Fruit fly (Drosophila melanogaster) whole organism, embryonic: ENCODE results near the gene Ets97D.

Source experiments
- Aef1 ChIP-seq: fragments of 200-800 bp; sonication (Bioruptor generic); IDR thresholded peaks from 3 replicates; pipeline ENCODE4 v1.3.6; 2022; ENCODE audit warnings: missing biosample characterization, missing genetic modification characterization
- B-H2 ChIP-seq: fragments of 200-800 bp; sonication (Bioruptor generic); optimal IDR thresholded peaks from 2 replicates; lab custom pipeline; 2018; ENCODE audit warnings: missing biosample characterization, mild to moderate bottlenecking, missing genetic modification characterization
- CG10209 ChIP-seq: fragments of 200-800 bp; sonication (Bioruptor generic); optimal IDR thresholded peaks from 3 replicates; lab custom pipeline; 2017; ENCODE audit warnings: missing biosample characterization, mild to moderate bottlenecking, missing genetic modification characterization, missing genetic modification reagents
- CG10543 ChIP-seq: fragments of 200-800 bp; sonication (Bioruptor generic); optimal IDR thresholded peaks from 3 replicates; lab custom pipeline; 2017; ENCODE audit warnings: missing biosample characterization, mild to moderate bottlenecking, missing genetic modification characterization, moderate library complexity
- CG11560 ChIP-seq: fragments of 200-800 bp; sonication (Bioruptor generic); IDR thresholded peaks from 3 replicates; pipeline ENCODE4 v1.3.6; 2022; ENCODE audit warnings: missing biosample characterization, missing genetic modification characterization
- CG11696 ChIP-seq: fragments of 200-800 bp; sonication (Bioruptor generic); IDR thresholded peaks from 2 replicates; pipeline ENCODE4 v1.3.6; 2022; ENCODE audit warnings: missing biosample characterization, missing genetic modification characterization
- CG12071 ChIP-seq: fragments of 200-800 bp; sonication (Bioruptor generic); optimal IDR thresholded peaks from 3 replicates; lab custom pipeline; 2018; ENCODE audit warnings: missing biosample characterization, mild to moderate bottlenecking, missing genetic modification characterization
- CG15269 ChIP-seq: fragments of 200-800 bp; sonication (Bioruptor generic); optimal IDR thresholded peaks from 2 replicates; lab custom pipeline; 2018; ENCODE audit warnings: missing biosample characterization, mild to moderate bottlenecking, missing genetic modification characterization, moderate library complexity
- CG17359 ChIP-seq: fragments of 200-800 bp; sonication (Bioruptor generic); optimal IDR thresholded peaks from 3 replicates; lab custom pipeline; 2018; ENCODE audit warnings: missing biosample characterization, mild to moderate bottlenecking, missing genetic modification characterization, moderate library complexity
- CG17568 ChIP-seq: fragments of 200-800 bp; sonication (Bioruptor generic); optimal IDR thresholded peaks from 2 replicates; lab custom pipeline; 2018; ENCODE audit warnings: missing biosample characterization, mild to moderate bottlenecking, missing genetic modification characterization, moderate library complexity
- CG18262 ChIP-seq: fragments of 200-800 bp; optimal IDR thresholded peaks from 3 replicates; lab custom pipeline; 2019; ENCODE audit warnings: missing biosample characterization, mild to moderate bottlenecking, missing genetic modification characterization, moderate library complexity
- CG34376 ChIP-seq: fragments of 200-800 bp; sonication (Bioruptor generic); optimal IDR thresholded peaks from 2 replicates; lab custom pipeline; 2018; ENCODE audit warnings: missing biosample characterization, mild to moderate bottlenecking, missing genetic modification characterization
- CG3726 ChIP-seq: fragments of 200-800 bp; sonication (Bioruptor generic); IDR thresholded peaks from 3 replicates; pipeline ENCODE4, ENCODE4 v1.3.6; 2022; ENCODE audit warnings: missing biosample characterization, missing genetic modification characterization
- CG43689 ChIP-seq: fragments of 200-800 bp; sonication (Bioruptor generic); IDR thresholded peaks from 2 replicates; pipeline ENCODE4 v1.3.6; 2022; ENCODE audit warnings: missing biosample characterization, missing genetic modification characterization
- CG5953 ChIP-seq: fragments of 200-800 bp; sonication (Bioruptor generic); IDR thresholded peaks from 2 replicates; pipeline ENCODE4 v1.3.6; 2022; ENCODE audit warnings: missing biosample characterization, missing genetic modification characterization
- CG6254 ChIP-seq: fragments of 200-800 bp; sonication (Bioruptor generic); optimal IDR thresholded peaks from 3 replicates; lab custom pipeline; 2017; ENCODE audit warnings: mild to moderate bottlenecking, missing biosample characterization, missing genetic modification reagents, missing genetic modification characterization
- CG7963 ChIP-seq: fragments of 200-800 bp; sonication (Bioruptor generic); IDR thresholded peaks from 3 replicates; pipeline ENCODE4 v1.3.6; 2022; ENCODE audit warnings: missing biosample characterization, missing genetic modification characterization; ENCODE audit not compliant: partially characterized antibody
- CG8359 ChIP-seq: fragments of 200-800 bp; sonication (Bioruptor generic); optimal IDR thresholded peaks from 2 replicates; lab custom pipeline; 2017; ENCODE audit warnings: missing biosample characterization, mild to moderate bottlenecking, missing genetic modification characterization, borderline replicate concordance
- CG9437 ChIP-seq: fragments of 200-800 bp; sonication (Bioruptor generic); optimal IDR thresholded peaks from 2 replicates; lab custom pipeline; 2018; ENCODE audit warnings: missing biosample characterization, mild to moderate bottlenecking, missing genetic modification characterization
- CG9932 ChIP-seq: fragments of 200-800 bp; sonication (Bioruptor generic); IDR thresholded peaks from 2 replicates; pipeline ENCODE4 v1.3.6; 2022; ENCODE audit warnings: missing biosample characterization, missing genetic modification characterization
- CHES-1-like ChIP-seq: fragments of 200-800 bp; sonication (Bioruptor generic); optimal IDR thresholded peaks from 2 replicates; lab custom pipeline; 2016; ENCODE audit warnings: missing biosample characterization, missing genetic modification characterization
- Dad ChIP-seq: fragments of 200-800 bp; sonication (Bioruptor generic); optimal IDR thresholded peaks from 3 replicates; lab custom pipeline; 2016; ENCODE audit warnings: missing biosample characterization, missing genetic modification characterization
- Fer1 ChIP-seq: fragments of 200-800 bp; sonication (Bioruptor generic); optimal IDR thresholded peaks from 2 replicates; lab custom pipeline; 2017; ENCODE audit warnings: missing biosample characterization, mild to moderate bottlenecking, missing genetic modification characterization
- GATAe ChIP-seq: fragments of 200-800 bp; sonication (Bioruptor generic); conservative IDR thresholded peaks from 2 replicates; pipeline ENCODE4 v1.3.6; 2022; ENCODE audit warnings: missing biosample characterization, missing genetic modification characterization
- Max ChIP-seq: fragments of 200-800 bp; sonication (Bioruptor generic); optimal IDR thresholded peaks from 2 replicates; lab custom pipeline; 2016; ENCODE audit warnings: missing biosample characterization, mild to moderate bottlenecking, missing genetic modification characterization
- Med ChIP-seq: fragments of 200-800 bp; sonication (Bioruptor generic); peaks from one replicate; lab custom pipeline; 2016; ENCODE audit warnings: missing biosample characterization, missing genetic modification characterization, mild to moderate bottlenecking, inconsistent platforms, moderate library complexity
- Pdp1 ChIP-seq, 2 experiments: fragments of 200-800 bp; sonication (Bioruptor generic); optimal IDR thresholded peaks; 3 replicates each; lab custom pipeline; 2016; ENCODE audit warnings: missing biosample characterization in 2 of 2, missing genetic modification characterization in 2 of 2, mild to moderate bottlenecking in 1 of 2, moderate library complexity in 1 of 2
- Scr ChIP-seq: fragments of 200-800 bp; sonication (Bioruptor generic); IDR thresholded peaks from 2 replicates; pipeline ENCODE4 v1.3.6; 2022; ENCODE audit warnings: missing biosample characterization, missing genetic modification characterization; ENCODE audit not compliant: partially characterized antibody
- aop ChIP-seq: fragments of 200-800 bp; sonication (Bioruptor generic); IDR thresholded peaks from 2 replicates; pipeline ENCODE4 v1.3.6; 2022; ENCODE audit warnings: missing biosample characterization, missing genetic modification characterization
- bowl ChIP-seq: fragments of 200-800 bp; sonication (Bioruptor generic); IDR thresholded peaks from 2 replicates; pipeline ENCODE4 v1.3.6; 2022; ENCODE audit warnings: missing biosample characterization, missing genetic modification characterization
- btn ChIP-seq: fragments of 200-800 bp; sonication (Bioruptor generic); optimal IDR thresholded peaks from 2 replicates; lab custom pipeline; 2016; ENCODE audit warnings: missing biosample characterization, missing genetic modification characterization
- corto ChIP-seq: fragments of 200-800 bp; sonication (Bioruptor generic); optimal IDR thresholded peaks from 2 replicates; lab custom pipeline; 2016; ENCODE audit warnings: missing biosample characterization, mild to moderate bottlenecking, missing genetic modification characterization, moderate library complexity
- crol ChIP-seq: fragments of 200-800 bp; sonication (Bioruptor generic); IDR thresholded peaks from 2 replicates; pipeline ENCODE4 v1.3.6; 2022; ENCODE audit warnings: missing biosample characterization, missing genetic modification characterization
- emc ChIP-seq: fragments of 200-800 bp; sonication (Bioruptor generic); optimal IDR thresholded peaks from 2 replicates; lab custom pipeline; 2016; ENCODE audit warnings: missing biosample characterization, missing genetic modification characterization
- esg ChIP-seq: fragments of 200-800 bp; sonication (Bioruptor generic); conservative IDR thresholded peaks from 2 replicates; pipeline ENCODE4 v1.3.6; 2022; ENCODE audit warnings: missing biosample characterization, missing genetic modification characterization
- gcm ChIP-seq: fragments of 200-800 bp; sonication (Bioruptor generic); optimal IDR thresholded peaks from 2 replicates; lab custom pipeline; 2019; ENCODE audit warnings: missing biosample characterization, mild to moderate bottlenecking, missing genetic modification characterization, moderate library complexity
- gsb-n ChIP-seq: fragments of 200-800 bp; sonication (Bioruptor generic); optimal IDR thresholded peaks from 3 replicates; lab custom pipeline; 2018; ENCODE audit warnings: missing biosample characterization, mild to moderate bottlenecking, missing genetic modification characterization
- kni ChIP-seq: fragments of 200-800 bp; sonication (Bioruptor generic); optimal IDR thresholded peaks from 3 replicates; lab custom pipeline; 2017; ENCODE audit warnings: mild to moderate bottlenecking, missing biosample characterization, missing genetic modification reagents, missing genetic modification characterization
- knrl ChIP-seq: fragments of 200-800 bp; sonication (Bioruptor generic); IDR thresholded peaks from 3 replicates; pipeline ENCODE4 v1.3.6; 2022; ENCODE audit warnings: missing biosample characterization, missing genetic modification characterization; ENCODE audit not compliant: partially characterized antibody
- otp ChIP-seq: fragments of 200-800 bp; sonication (Bioruptor generic); IDR thresholded peaks from 3 replicates; pipeline ENCODE4, ENCODE4 v1.3.6; 2022; ENCODE audit warnings: missing biosample characterization, missing genetic modification characterization
- pan ChIP-seq, 4 experiments: fragments of >200 bp in 3 of 4; fragments of 200-800 bp in 1 of 4; sonication (Bioruptor generic) in 1 of 4; optimal IDR thresholded peaks in 3 of 4; IDR thresholded peaks in 1 of 4; 2 replicates each; pipeline versions ENCODE4 v1.3.6 to Lab custom; 2017 to 2022; ENCODE audit warnings: missing biosample characterization in 2 of 4, missing genetic modification characterization in 2 of 4, mixed read lengths in 1 of 4
- pnt ChIP-seq: fragments of 200-800 bp; sonication (Bioruptor generic); optimal IDR thresholded peaks from 3 replicates; lab custom pipeline; 2016; ENCODE audit warnings: missing biosample characterization, missing genetic modification characterization
- schlank ChIP-seq: fragments of 200-800 bp; sonication (Bioruptor generic); optimal IDR thresholded peaks from 2 replicates; lab custom pipeline; 2018; ENCODE audit warnings: missing biosample characterization, mild to moderate bottlenecking, missing genetic modification characterization
- shn ChIP-seq: fragments of 200-800 bp; sonication (Bioruptor generic); optimal IDR thresholded peaks from 3 replicates; lab custom pipeline; 2016; ENCODE audit warnings: missing biosample characterization, missing genetic modification characterization
- so ChIP-seq: fragments of 200-800 bp; sonication (Bioruptor generic); IDR thresholded peaks from 3 replicates; pipeline ENCODE4 v1.3.6; 2022; ENCODE audit warnings: missing biosample characterization, missing genetic modification characterization
- sob ChIP-seq: fragments of 200-800 bp; sonication (Bioruptor generic); IDR thresholded peaks from 2 replicates; pipeline ENCODE4 v1.3.6; 2022; ENCODE audit warnings: missing biosample characterization, missing genetic modification characterization
- sug ChIP-seq: fragments of 200-800 bp; optimal IDR thresholded peaks from 2 replicates; lab custom pipeline; 2019; ENCODE audit warnings: missing biosample characterization, mild to moderate bottlenecking, missing genetic modification characterization, moderate library complexity
- tna ChIP-seq: fragments of 200-800 bp; sonication (Bioruptor generic); IDR thresholded peaks from 2 replicates; pipeline ENCODE4 v1.3.6; 2022; ENCODE audit warnings: missing biosample characterization, missing genetic modification characterization; ENCODE audit not compliant: partially characterized antibody
- z ChIP-seq: fragments of 200-800 bp; sonication (Bioruptor generic); IDR thresholded peaks from 3 replicates; pipeline ENCODE4 v1.3.6; 2022; ENCODE audit warnings: missing biosample characterization, missing genetic modification characterization

Gene Ets97D

DNA sequence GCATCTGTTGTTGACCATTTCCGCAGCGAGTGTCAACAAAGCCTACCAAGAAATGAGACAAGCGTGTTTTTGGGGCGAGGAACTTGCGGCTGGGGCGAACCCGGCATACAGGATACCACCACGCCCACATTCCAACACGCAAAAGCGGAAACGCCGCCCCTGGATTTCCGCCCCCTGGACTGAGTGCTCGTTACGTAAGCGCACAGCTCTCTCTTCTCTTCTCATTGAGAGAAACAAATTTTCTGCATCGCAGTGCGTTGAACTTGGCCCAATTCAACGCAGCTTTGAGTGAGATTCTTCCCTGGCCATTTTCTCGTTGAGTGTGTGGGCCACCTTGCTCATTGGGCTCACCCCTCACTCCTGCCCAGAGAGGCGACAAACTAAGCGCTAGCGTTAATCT, 47.8 kb upstream of the Ets97D start:
- no peak for TF ChIP-seq CG15269
- TF ChIP-seq GATAe (GFP tag; lab: Robert Waterston, UW) = no peak
- TF ChIP-seq Dad (GFP tag; lab: Kevin White, UChicago) = peak; percentile 33
- no peak for TF ChIP-seq CG6254 (GFP tag; lab: Kevin White, UChicago)
- peak; percentile 30; the same call in 1 of the 2 replicates for TF ChIP-seq crol (GFP tag; lab: Robert Waterston, UW)
- no peak for TF ChIP-seq Aef1
- no peak for TF ChIP-seq so (GFP tag; lab: Robert Waterston, UW)
- TF ChIP-seq schlank (tag; lab: Kevin White, UChicago) = no peak
- no peak for TF ChIP-seq CG17359 (tag; lab: Kevin White, UChicago)
- TF ChIP-seq CHES-1-like (GFP tag; lab: Kevin White, UChicago) = no peak
- TF ChIP-seq bowl (GFP tag; lab: Robert Waterston, UW) = no peak
- no peak for TF ChIP-seq sob (GFP tag; lab: Robert Waterston, UW)
- no peak for TF ChIP-seq emc (GFP tag; lab: Kevin White, UChicago)
- no peak for TF ChIP-seq CG7963 (GFP tag; lab: Robert Waterston, UW)
- no peak for TF ChIP-seq pan (optimal IDR thresholded peaks at IDR 0.05; lab: Kevin White, UChicago)
- TF ChIP-seq pan (GFP tag; optimal IDR thresholded peaks at IDR 0.05 in 1 of 2, IDR thresholded peaks at IDR 0.05 in 1 of 2) = peak in 1 of 2 experiments; percentile 10
- peak; percentile 0 for TF ChIP-seq CG34376 (GFP tag; lab: Kevin White, UChicago)
- no peak for TF ChIP-seq CG43689 (GFP tag; lab: Robert Waterston, UW)
- TF ChIP-seq CG10543 (GFP tag; lab: Kevin White, UChicago) = peak; percentile 11
- 0 out of 3 replicates have a peak, but pooled peaks have one; percentile 13 for TF ChIP-seq knrl (GFP tag; lab: Robert Waterston, UW)
- TF ChIP-seq sug (tag; lab: Kevin White, UChicago) = no peak
- TF ChIP-seq corto (GFP tag; lab: Kevin White, UChicago) = no peak
- no peak for TF ChIP-seq CG9437 (GFP tag; lab: Kevin White, UChicago)
- no peak for TF ChIP-seq gsb-n (tag; lab: Kevin White, UChicago)
- TF ChIP-seq Fer1 (GFP tag; lab: Kevin White, UChicago) = peak; percentile 27
- no peak for TF ChIP-seq CG18262 (tag; lab: Kevin White, UChicago)
- TF ChIP-seq Med (GFP tag; lab: Kevin White, UChicago) = peak; percentile 28
- no peak for TF ChIP-seq aop (GFP tag; lab: Robert Waterston, UW)
- TF ChIP-seq otp (GFP tag; lab: Robert Waterston, UW) = 0 out of 3 replicates have a peak, but pooled peaks have one; percentile 37
- no peak for TF ChIP-seq B-H2 (GFP tag; lab: Kevin White, UChicago)
- no peak for TF ChIP-seq CG8359 (GFP tag; lab: Kevin White, UChicago)
- TF ChIP-seq pnt (GFP tag; lab: Kevin White, UChicago) = no peak
- TF ChIP-seq z = peak; percentile 95
- TF ChIP-seq kni (GFP tag; lab: Kevin White, UChicago) = no peak
- TF ChIP-seq tna = peak; percentile 36; the same call in 1 of the 2 replicates
- no peak for TF ChIP-seq esg
- TF ChIP-seq gcm = no peak
- no peak for TF ChIP-seq CG3726 (GFP tag; lab: Robert Waterston, UW)
- TF ChIP-seq CG12071 (GFP tag; lab: Kevin White, UChicago) = no peak
- no peak for TF ChIP-seq shn
- peak in 1 of 2 experiments; percentile 91 for TF ChIP-seq Pdp1 (GFP tag; optimal IDR thresholded peaks at IDR 0.05; lab: Kevin White, UChicago)
- 0 out of 2 replicates have a peak, but pooled peaks have one; percentile 49 for TF ChIP-seq CG5953 (GFP tag; lab: Robert Waterston, UW)
- TF ChIP-seq CG9932 (GFP tag; lab: Robert Waterston, UW) = peak; percentile 35; the same call in 1 of the 2 replicates
- no peak for TF ChIP-seq CG10209
- TF ChIP-seq CG11696 (GFP tag; lab: Robert Waterston, UW) = no peak
- TF ChIP-seq Scr (GFP tag; lab: Robert Waterston, UW) = no peak
- TF ChIP-seq Max = no peak
- TF ChIP-seq btn (GFP tag; lab: Kevin White, UChicago) = no peak
- no peak for TF ChIP-seq CG11560
- no peak for TF ChIP-seq CG17568 (GFP tag; lab: Kevin White, UChicago)
